Fruit fly (Drosophila melanogaster) whole organism, larva: ENCODE results near the gene CG14715.

Source experiments
- noc ChIP-seq: fragments of 200-800 bp; sonication (Bioruptor generic); optimal IDR thresholded peaks from 3 replicates; lab custom pipeline; 2019; ENCODE audit warnings: missing biosample characterization, mild to moderate bottlenecking, missing genetic modification characterization, moderate library complexity

CG14715 gene

dm6 chr3R:11673955-11674663, at the start of gene CG14715:
TSS of gene CG14715 (plus strand) at chr3R:11674221.
- TF ChIP-seq noc (tag; lab: Kevin White, UChicago) = peak; percentile 31

- TF ChIP-seq noc (tag; lab: Kevin White, UChicago) = no peak
Measured at dm6 chr3R:11625544-11625943, 48.5 kb upstream of the CG14715 start, which contains the start of gene Zaf1. TSS of gene Zaf1 (minus strand) at chr3R:11625644.

dm6 chr3R:11626571-11626970, 47.5 kb upstream of the CG14715 start, which contains the start of the genes CG6813 and CG18764:
TSS of gene CG6813 (minus strand) at chr3R:11626638.
TSS of gene CG18764 (plus strand) at chr3R:11626889.
- no peak for TF ChIP-seq noc (tag; lab: Kevin White, UChicago)

dm6 chr3R:11628416-11629041, 45.5 kb upstream of the CG14715 start, which contains the start of gene CG14712:
TSS of gene CG14712 (plus strand) at chr3R:11628759.
- no peak for TF ChIP-seq noc (tag; lab: Kevin White, UChicago)

dm6 chr3R:11637586-11637985, 36.4 kb upstream of the CG14715 start:
- TF ChIP-seq noc (tag; lab: Kevin White, UChicago) = no peak

dm6 chr3R:11639946-11640588, 34.0 kb upstream of the CG14715 start:
- TF ChIP-seq noc (tag; lab: Kevin White, UChicago) = peak; percentile 3

- TF ChIP-seq noc (tag; lab: Kevin White, UChicago) = no peak
Measured at dm6 chr3R:11646826-11647225, 27.2 kb upstream of the CG14715 start.

dm6 chr3R:11648356-11649355, 25.4 kb upstream of the CG14715 start:
- no peak for TF ChIP-seq noc (tag; lab: Kevin White, UChicago)

- peak; percentile 97 for TF ChIP-seq noc (tag; lab: Kevin White, UChicago)
Measured at dm6 chr3R:11649449-11649848, 24.6 kb upstream of the CG14715 start.

- peak; percentile 59 for TF ChIP-seq noc (tag; lab: Kevin White, UChicago)
Measured at dm6 chr3R:11650105-11651039, 23.6 kb upstream of the CG14715 start, which contains the start of the genes Csk and Elp1. TSS of gene Csk (minus strand) at chr3R:11650706. TSS of gene Elp1 (plus strand) at chr3R:11650971.

- peak; percentile 31 for TF ChIP-seq noc (tag; lab: Kevin White, UChicago)
Measured at dm6 chr3R:11655873-11656374, 18.1 kb upstream of the CG14715 start, which contains the start of gene CG42327. TSS of gene CG42327 (plus strand) at chr3R:11656149.

- peak; percentile 96 for TF ChIP-seq noc (tag; lab: Kevin White, UChicago)
Measured at dm6 chr3R:11656614-11657216, 17.3 kb upstream of the CG14715 start.

dm6 chr3R:11657786-11658193, 16.2 kb upstream of the CG14715 start:
- TF ChIP-seq noc (tag; lab: Kevin White, UChicago) = peak; percentile 62
